Worm (Caenorhabditis elegans) whole organism, young adult: ENCODE data around the gene Y50D7A.8.

Source experiments
- F10E7.11 ChIP-seq: sonication (generic microtip); optimal IDR thresholded peaks from 2 replicates; lab custom pipeline; 2017; ENCODE audit warnings: mild to moderate bottlenecking, missing genetic modification characterization, moderate library complexity, missing compliant biosample characterization
- ccch-3 ChIP-seq: fragments of 200-800 bp; sonication (Bioruptor generic); optimal IDR thresholded peaks from 2 replicates; lab custom pipeline; 2018; ENCODE audit warnings: mild to moderate bottlenecking, missing genetic modification characterization, missing compliant biosample characterization
- die-1 ChIP-seq: sonication (generic microtip); optimal IDR thresholded peaks from 2 replicates; lab custom pipeline; 2016; ENCODE audit warnings: missing genotype, mild to moderate bottlenecking, missing genetic modification characterization, missing compliant biosample characterization
- snpc-1.1 ChIP-seq: sonication (generic microtip); optimal IDR thresholded peaks from 2 replicates; lab custom pipeline; 2017; ENCODE audit warnings: missing genetic modification characterization, mild to moderate bottlenecking, missing compliant biosample characterization, antibody characterized with exemption, moderate library complexity, missing genotype, missing genetic modification reagents; ENCODE audit not compliant: insufficient read depth

DNA sequence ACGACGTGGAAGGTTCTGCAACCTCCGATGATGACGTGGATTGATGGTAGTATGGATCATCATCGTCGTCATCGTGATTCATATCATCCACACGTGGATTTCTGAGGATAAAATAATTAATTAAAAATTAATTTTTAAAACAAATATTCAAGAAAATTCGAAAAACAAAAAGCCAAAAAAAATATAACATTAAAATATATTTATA lies at the start of gene Y50D7A.8:
- TF ChIP-seq F10E7.11 (tag; lab: Kevin White, UChicago) (no peak), ccch-3 (GFP tag; lab: Kevin White, UChicago) (no peak), snpc-1.1 (tag; lab: Kevin White, UChicago) (no peak), die-1 (tag; lab: Kevin White, UChicago) (no peak)
